Fruit fly (Drosophila melanogaster) whole organism, adult: Measurements from ENCODE around the gene temp.

Source experiments
- CG11617 ChIP-seq: fragments of 200-800 bp; sonication (Bioruptor generic); optimal IDR thresholded peaks from 2 replicates; lab custom pipeline; 2017; ENCODE audit warnings: mild to moderate bottlenecking, missing biosample characterization, missing genetic modification reagents, missing genetic modification characterization
- CG5204 ChIP-seq: fragments of 200-800 bp; sonication (Bioruptor generic); optimal IDR thresholded peaks from 2 replicates; lab custom pipeline; 2016; ENCODE audit warnings: missing biosample characterization, missing genetic modification characterization
- CG7045 ChIP-seq: fragments of 200-800 bp; sonication (Bioruptor generic); optimal IDR thresholded peaks from 2 replicates; lab custom pipeline; 2017; ENCODE audit warnings: missing biosample characterization, mild to moderate bottlenecking, missing genetic modification characterization
- Clk ChIP-seq: fragments of 200-800 bp; sonication (Bioruptor generic); optimal IDR thresholded peaks from 2 replicates; lab custom pipeline; 2017; ENCODE audit warnings: missing biosample characterization, missing genetic modification characterization
- Hr96 ChIP-seq: fragments of 200-800 bp; sonication (Bioruptor generic); optimal IDR thresholded peaks from 2 replicates; lab custom pipeline; 2016; ENCODE audit warnings: missing biosample characterization, missing genetic modification characterization
- Mnt ChIP-seq: fragments of 200-800 bp; sonication (Bioruptor generic); optimal IDR thresholded peaks from 2 replicates; lab custom pipeline; 2016; ENCODE audit warnings: missing biosample characterization, mild to moderate bottlenecking, missing genetic modification characterization
- kay ChIP-seq: fragments of 200-800 bp; sonication (Bioruptor generic); peaks from one replicate; lab custom pipeline; 2016; ENCODE audit warnings: missing biosample characterization, missing genetic modification characterization, borderline replicate concordance

- TF ChIP-seq kay (GFP tag; lab: Kevin White, UChicago) (no peak), Mnt (GFP tag; lab: Kevin White, UChicago) (no peak), CG11617 (GFP tag; lab: Kevin White, UChicago) (no peak), Hr96 (no peak), CG7045 (no peak), CG5204 (GFP tag; lab: Kevin White, UChicago) (no peak), Clk (GFP tag; lab: Kevin White, UChicago) (no peak)
Observed at dm6 chrX:2223454-2223853, 38.9 kb downstream of the temp start, which contains the start of gene CG14052.
